Fruit fly (Drosophila melanogaster): Measurements from ENCODE around the gene Pex23.

Gene Pex23

DNA sequence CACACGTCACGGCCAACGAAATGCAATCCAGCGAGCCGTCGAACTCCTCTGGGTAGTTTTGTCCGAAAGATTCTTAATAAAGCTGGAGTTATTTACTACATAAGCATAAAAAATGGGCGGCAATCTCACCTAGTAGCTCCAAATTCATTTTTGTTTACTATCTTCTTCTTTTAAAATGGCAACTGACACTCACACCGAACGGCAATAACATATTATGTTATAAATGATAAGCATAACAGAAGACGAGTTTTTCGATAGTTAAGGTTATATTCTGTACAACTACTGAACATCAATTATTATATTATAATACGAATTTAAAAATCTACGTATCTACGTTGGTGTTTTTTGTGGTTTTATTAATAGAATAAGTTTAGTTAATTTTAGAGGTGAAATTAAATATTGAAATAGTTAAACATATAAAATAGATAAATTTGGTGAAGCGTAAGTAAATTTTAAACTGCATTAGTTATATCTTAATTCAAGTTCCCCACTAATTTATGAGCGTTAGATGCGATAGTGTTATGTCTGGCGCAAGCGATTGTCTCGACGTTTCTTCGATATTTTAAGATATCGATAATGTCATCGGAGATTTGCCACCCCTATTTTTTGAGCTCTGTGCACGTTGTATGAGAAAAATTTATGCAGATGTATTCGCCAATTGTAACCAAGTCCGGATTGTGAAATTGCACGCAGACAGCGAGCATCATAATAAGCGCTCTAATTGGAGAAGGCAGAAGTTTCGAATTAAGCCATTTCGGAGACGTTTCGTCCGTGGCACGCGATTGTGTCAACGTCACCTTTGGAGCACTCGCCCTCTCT, 46.0 kb upstream of the Pex23 start, which contains the start of the genes Rbbp5 and eRF1 (continued):
- TF ChIP-seq trem (tag; optimal IDR thresholded peaks at IDR 0.05) (peak; percentile 80), wek (GFP tag; optimal IDR thresholded peaks at IDR 0.05) (no peak), bsh (GFP tag; optimal IDR thresholded peaks at IDR 0.05) (peak in 1 of 2 experiments; percentile 75), yki (optimal IDR thresholded peaks at IDR 0.05) (no peak), Scr (GFP tag; IDR thresholded peaks at IDR 0.05; ENCODE audit: partially characterized antibody) (peak; percentile 94), CG11085 (GFP tag; IDR thresholded peaks at IDR 0.05) (no peak; the same call in 1 of the 2 replicates), cato (GFP tag; optimal IDR thresholded peaks at IDR 0.05; ENCODE audit: borderline replicate concordance) (no peak), CG11696 (GFP tag; IDR thresholded peaks at IDR 0.05) (0 out of 2 replicates have a peak, but pooled peaks have one; percentile 22), trh (GFP tag; optimal IDR thresholded peaks at IDR 0.05) (peak; percentile 36), fd102C (GFP tag; optimal IDR thresholded peaks at IDR 0.05) (no peak), Kr (GFP tag; optimal IDR thresholded peaks at IDR 0.05) (no peak), cwo (GFP tag; optimal IDR thresholded peaks at IDR 0.05) (peak; percentile 33), CG15601 (tag; optimal IDR thresholded peaks at IDR 0.05) (peak; percentile 59), TFAM (GFP tag; optimal IDR thresholded peaks at IDR 0.05) (no peak), CG9215 (GFP tag; IDR thresholded peaks at IDR 0.05) (peak; percentile 79), CG1529 (GFP tag; optimal IDR thresholded peaks at IDR 0.05) (peak; percentile 12), CG1024 (GFP tag; IDR thresholded peaks at IDR 0.05) (peak; percentile 42; the same call in 1 of the 2 replicates), sisA (GFP tag; IDR thresholded peaks at IDR 0.05) (no peak; the same call in 1 of the 2 replicates), NC2β (GFP tag; optimal IDR thresholded peaks at IDR 0.05) (no peak), Doc3 (GFP tag; IDR thresholded peaks at IDR 0.05; ENCODE audit: partially characterized antibody) (peak; percentile 74), CHES-1-like (GFP tag; optimal IDR thresholded peaks at IDR 0.05) (peak; percentile 16), row (GFP tag; IDR thresholded peaks at IDR 0.05) (peak; percentile 92), CG34422 (GFP tag; IDR thresholded peaks at IDR 0.05) (peak; percentile 87), CG8478 (optimal IDR thresholded peaks at IDR 0.05) (no peak), CG8359 (GFP tag; optimal IDR thresholded peaks at IDR 0.05; ENCODE audit: borderline replicate concordance) (no peak), Ptx1 (GFP tag; IDR thresholded peaks at IDR 0.05) (peak; percentile 81), grn (GFP tag; optimal IDR thresholded peaks at IDR 0.05) (no peak), CG8765 (GFP tag; IDR thresholded peaks at IDR 0.05) (peak; percentile 64), Ravus (GFP tag; IDR thresholded peaks at IDR 0.05) (peak; percentile 40), tna (GFP tag; IDR thresholded peaks at IDR 0.05; ENCODE audit: partially characterized antibody) (peak; percentile 75), CG3838 (GFP tag; optimal IDR thresholded peaks at IDR 0.05) (peak; percentile 29), CG14710 (tag; optimal IDR thresholded peaks at IDR 0.05) (peak; percentile 86), CG16815 (GFP tag; optimal IDR thresholded peaks at IDR 0.05) (peak; percentile 58), Med (GFP tag) (peak; percentile 92), CG9797 (GFP tag; optimal IDR thresholded peaks at IDR 0.05) (peak; percentile 14), crol (GFP tag; IDR thresholded peaks at IDR 0.05) (no peak), Drgx (GFP tag; IDR thresholded peaks at IDR 0.05) (no peak), pb (GFP tag; optimal IDR thresholded peaks at IDR 0.05) (no peak), chinmo (GFP tag; IDR thresholded peaks at IDR 0.05; ENCODE audit: partially characterized antibody) (no peak), seq (GFP tag; IDR thresholded peaks at IDR 0.05) (peak; percentile 41; the same call in 1 of the 2 replicates), CG1602 (GFP tag; optimal IDR thresholded peaks at IDR 0.05) (peak; percentile 57), CG14667 (GFP tag; IDR thresholded peaks at IDR 0.05) (no peak), Lpt (GFP tag; optimal IDR thresholded peaks at IDR 0.05) (no peak), Atf-2 (GFP tag; optimal IDR thresholded peaks at IDR 0.05) (peak; percentile 28), prd (optimal IDR thresholded peaks at IDR 0.05) (no peak), prd (GFP tag; IDR thresholded peaks at IDR 0.05) (peak; percentile 88), ken (GFP tag; IDR thresholded peaks at IDR 0.05) (no peak; the same call in 2 of the 3 replicates), ap (GFP tag; IDR thresholded peaks at IDR 0.05) (peak; percentile 63), C15 (GFP tag; IDR thresholded peaks at IDR 0.05) (peak; percentile 66; the same call in 1 of the 3 replicates), CG10209 (GFP tag; optimal IDR thresholded peaks at IDR 0.05) (peak; percentile 62)
